Worm (Caenorhabditis elegans) whole organism, L4 larva: ENCODE data around the gene spp-24.

Experiments used
- ceh-62 ChIP-seq: sonication (generic microtip); optimal IDR thresholded peaks from 2 replicates; lab custom pipeline; 2017; ENCODE audit warnings: missing biosample characterization, missing genetic modification characterization
- ces-1 ChIP-seq: fragments of 150-350 bp; sonication (generic microtip); optimal IDR thresholded peaks from 4 replicates; lab custom pipeline; 2014; ENCODE audit warnings: missing biosample characterization, missing genetic modification reagents, missing genetic modification characterization
- dve-1 ChIP-seq: sonication (generic microtip); optimal IDR thresholded peaks from 2 replicates; lab custom pipeline; 2017; ENCODE audit warnings: antibody characterized with exemption, mild to moderate bottlenecking, missing genetic modification characterization, missing compliant biosample characterization; ENCODE audit not compliant: insufficient read depth
- nhr-25 ChIP-seq: sonication (generic microtip); optimal IDR thresholded peaks from 2 replicates; lab custom pipeline; 2017; ENCODE audit warnings: missing genetic modification characterization, mild to moderate bottlenecking, missing compliant biosample characterization, antibody characterized with exemption, moderate library complexity, borderline replicate concordance; ENCODE audit not compliant: insufficient read depth

- TF ChIP-seq ceh-62 (tag; lab: Kevin White, UChicago): no peak
- TF ChIP-seq nhr-25 (tag; lab: Kevin White, UChicago): no peak
- no peak for TF ChIP-seq dve-1
- peak; percentile 26 for TF ChIP-seq ces-1 (GFP tag; lab: Kevin White, UChicago)
These were observed 34.6 kb upstream of the spp-24 start for ce11 chrII:73892-74291.
